Worm (Caenorhabditis elegans): ENCODE data around the gene rimb-1.

DNA sequence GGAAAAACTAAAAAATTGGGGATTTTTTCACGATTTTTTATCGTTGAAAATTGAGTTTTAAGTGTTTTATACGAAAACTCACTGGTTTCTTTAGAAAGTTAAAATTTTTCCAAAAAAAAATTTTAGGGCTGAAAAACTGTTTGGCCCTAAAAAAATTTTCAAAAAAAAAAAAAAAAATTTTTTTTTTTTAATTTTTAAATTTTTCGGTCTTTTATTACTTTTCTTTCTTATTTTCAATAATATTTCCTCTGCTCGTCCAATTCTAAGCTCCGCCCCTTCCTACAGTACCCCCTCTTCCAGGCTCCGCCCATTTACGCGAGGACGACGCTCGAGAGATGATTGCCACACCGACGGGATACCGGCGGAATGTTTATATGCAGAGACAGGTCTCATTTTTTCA is 60.6 kb downstream of the rimb-1 start, which contains the start of gene pqn-82:
- TF ChIP-seq ama-1 (optimal IDR thresholded peaks at IDR 0.05) (no peak), ama-1 (GFP tag; optimal IDR thresholded peaks at IDR 0.05) (no peak), nhr-80 (tag; optimal IDR thresholded peaks at IDR 0.05) (no peak), F10E7.11 (tag; optimal IDR thresholded peaks at IDR 0.05) (no peak), lir-1 (GFP tag; conservative IDR thresholded peaks at IDR 0.05) (no peak), mes-4 (tag; optimal IDR thresholded peaks at IDR 0.05) (no peak), madf-3 (GFP tag; IDR thresholded peaks at IDR 0.05) (no peak), unc-62 (GFP tag; optimal IDR thresholded peaks at IDR 0.05) (no peak), C06A6.2 (GFP tag; conservative IDR thresholded peaks at IDR 0.05) (no peak), T26A5.8 (tag; optimal IDR thresholded peaks at IDR 0.05) (no peak), cebp-2 (GFP tag; IDR thresholded peaks at IDR 0.05) (no peak), nhr-120 (GFP tag; IDR thresholded peaks at IDR 0.05) (no peak), let-526 (GFP tag; IDR thresholded peaks at IDR 0.05) (no peak), ceh-27 (GFP tag; optimal IDR thresholded peaks at IDR 0.05) (no peak), K12H6.12 (tag; optimal IDR thresholded peaks at IDR 0.05) (no peak)

Data from whole organism, young adult.